Fruit fly (Drosophila melanogaster) whole organism, prepupa: ENCODE measurements around the gene Cad96Cb.
A peak's percentile ranks its signal among the peaks of the same experiment; 100 is the strongest.

Source experiments
- Blimp-1 ChIP-seq: fragments of 200-800 bp; sonication (Bioruptor generic); optimal IDR thresholded peaks from 3 replicates; lab custom pipeline; 2017; ENCODE audit warnings: missing biosample characterization, missing genetic modification characterization, mild to moderate bottlenecking, moderate library complexity, missing genetic modification reagents
- CG10631 ChIP-seq: fragments of 200-800 bp; sonication (Bioruptor generic); optimal IDR thresholded peaks from 2 replicates; lab custom pipeline; 2016; ENCODE audit warnings: missing biosample characterization, missing genetic modification characterization
- CG10669 ChIP-seq: fragments of 200-800 bp; sonication (Bioruptor generic); optimal IDR thresholded peaks from 3 replicates; lab custom pipeline; 2018; ENCODE audit warnings: missing biosample characterization, mild to moderate bottlenecking, missing genetic modification characterization, moderate library complexity
- CG11762 ChIP-seq: fragments of 200-800 bp; sonication (Bioruptor generic); optimal IDR thresholded peaks from 3 replicates; lab custom pipeline; 2016; ENCODE audit warnings: missing biosample characterization, missing genetic modification characterization; ENCODE audit not compliant: insufficient read depth
- CG15336 ChIP-seq: fragments of 200-800 bp; sonication (Bioruptor generic); IDR thresholded peaks from 2 replicates; pipeline ENCODE4 v1.3.6; 2022; ENCODE audit warnings: missing biosample characterization, missing genetic modification characterization
- CG1621 ChIP-seq: fragments of 200-800 bp; sonication (Bioruptor generic); optimal IDR thresholded peaks from 3 replicates; lab custom pipeline; 2018; ENCODE audit warnings: missing biosample characterization, mild to moderate bottlenecking, missing genetic modification characterization
- CG31627 ChIP-seq: fragments of 200-800 bp; sonication (Bioruptor generic); optimal IDR thresholded peaks from 3 replicates; lab custom pipeline; 2016; ENCODE audit warnings: missing biosample characterization, missing genetic modification characterization
- CG32006 ChIP-seq: fragments of 200-800 bp; sonication (Bioruptor generic); optimal IDR thresholded peaks from 3 replicates; lab custom pipeline; 2017; ENCODE audit warnings: missing biosample characterization, mild to moderate bottlenecking, missing genetic modification characterization
- CG34406 ChIP-seq: fragments of 200-800 bp; sonication (Bioruptor generic); optimal IDR thresholded peaks from 3 replicates; lab custom pipeline; 2016; ENCODE audit warnings: missing biosample characterization, missing genetic modification characterization
- CG6854 ChIP-seq: fragments of 200-800 bp; sonication (Bioruptor generic); optimal IDR thresholded peaks from 2 replicates; lab custom pipeline; 2017; ENCODE audit warnings: missing biosample characterization, mild to moderate bottlenecking, missing genetic modification characterization
- CG7368 ChIP-seq: fragments of 200-800 bp; sonication (Bioruptor generic); optimal IDR thresholded peaks from 3 replicates; lab custom pipeline; 2016; ENCODE audit warnings: missing biosample characterization, missing genetic modification characterization
- CG8119 ChIP-seq: fragments of 200-800 bp; sonication (Bioruptor generic); IDR thresholded peaks from 3 replicates; pipeline ENCODE4 v1.3.6; 2022; ENCODE audit warnings: missing biosample characterization, missing genetic modification characterization
- CG8632 ChIP-seq: fragments of 200-800 bp; sonication (Bioruptor generic); optimal IDR thresholded peaks from 3 replicates; lab custom pipeline; 2016; ENCODE audit warnings: missing biosample characterization, missing genetic modification characterization
- CG9139 ChIP-seq: fragments of 200-800 bp; sonication (Bioruptor generic); optimal IDR thresholded peaks from 3 replicates; lab custom pipeline; 2017; ENCODE audit warnings: missing biosample characterization, mild to moderate bottlenecking, missing genetic modification characterization
- Eip75B ChIP-seq: fragments of 200-800 bp; sonication (Bioruptor generic); optimal IDR thresholded peaks from 3 replicates; lab custom pipeline; 2016; ENCODE audit warnings: missing biosample characterization, missing genetic modification characterization
- Eip78C ChIP-seq: fragments of 200-800 bp; sonication (Bioruptor generic); peaks from one replicate; lab custom pipeline; 2016; ENCODE audit warnings: missing biosample characterization, missing genetic modification characterization
- Ets21C ChIP-seq: fragments of 200-800 bp; sonication (Bioruptor generic); optimal IDR thresholded peaks from 3 replicates; lab custom pipeline; 2016; ENCODE audit warnings: missing biosample characterization, missing genetic modification characterization
- Gug ChIP-seq: fragments of 200-800 bp; sonication (Bioruptor generic); IDR thresholded peaks from 2 replicates; pipeline ENCODE4 v1.3.6; 2022; ENCODE audit warnings: missing biosample characterization, missing genetic modification characterization
- Hr4 ChIP-seq: fragments of 200-800 bp; sonication (Bioruptor generic); optimal IDR thresholded peaks from 3 replicates; lab custom pipeline; 2016; ENCODE audit warnings: missing biosample characterization, missing genetic modification characterization
- Met ChIP-seq: fragments of 200-800 bp; sonication (Bioruptor generic); optimal IDR thresholded peaks from 3 replicates; lab custom pipeline; 2016; ENCODE audit warnings: missing biosample characterization, missing genetic modification characterization
- Sox102F ChIP-seq: fragments of 200-800 bp; sonication (Bioruptor generic); optimal IDR thresholded peaks from 2 replicates; lab custom pipeline; 2016; ENCODE audit warnings: missing biosample characterization, mild to moderate bottlenecking, missing genetic modification characterization
- Sox15 ChIP-seq: fragments of 200-800 bp; sonication (Bioruptor generic); optimal IDR thresholded peaks from 3 replicates; lab custom pipeline; 2016; ENCODE audit warnings: missing biosample characterization, missing genetic modification characterization
- achi ChIP-seq: fragments of 200-800 bp; sonication (Bioruptor generic); optimal IDR thresholded peaks from 3 replicates; lab custom pipeline; 2016; ENCODE audit warnings: missing biosample characterization, missing genetic modification characterization
- acj6 ChIP-seq: fragments of 200-800 bp; sonication (Bioruptor generic); optimal IDR thresholded peaks from 3 replicates; lab custom pipeline; 2016; ENCODE audit warnings: missing biosample characterization, missing genetic modification characterization
- cyc ChIP-seq: fragments of 200-800 bp; sonication (Bioruptor generic); optimal IDR thresholded peaks from 3 replicates; lab custom pipeline; 2016; ENCODE audit warnings: missing biosample characterization, missing genetic modification characterization
- dac ChIP-seq: fragments of 200-800 bp; sonication (Bioruptor generic); optimal IDR thresholded peaks from 2 replicates; lab custom pipeline; 2017; ENCODE audit warnings: missing biosample characterization, mild to moderate bottlenecking, missing genetic modification characterization
- dsx ChIP-seq: fragments of 200-800 bp; optimal IDR thresholded peaks from 3 replicates; lab custom pipeline; 2019; ENCODE audit warnings: missing biosample characterization, mild to moderate bottlenecking, missing genetic modification characterization, moderate library complexity; ENCODE audit not compliant: poor library complexity, severe bottlenecking
- esn ChIP-seq: fragments of 200-800 bp; sonication (Bioruptor generic); optimal IDR thresholded peaks from 2 replicates; lab custom pipeline; 2016; ENCODE audit warnings: missing biosample characterization, mild to moderate bottlenecking, missing genetic modification characterization, moderate library complexity
- fkh ChIP-seq: fragments of 200-800 bp; sonication (Bioruptor generic); optimal IDR thresholded peaks from 3 replicates; lab custom pipeline; 2017; ENCODE audit warnings: missing biosample characterization, mild to moderate bottlenecking, missing genetic modification characterization, moderate library complexity
- pdm3 ChIP-seq: fragments of 200-800 bp; sonication (Bioruptor generic); optimal IDR thresholded peaks from 3 replicates; lab custom pipeline; 2016; ENCODE audit warnings: missing biosample characterization, missing genetic modification characterization
- salr ChIP-seq, 2 experiments: fragments of 200-800 bp; sonication (Bioruptor generic); optimal IDR thresholded peaks; 3 replicates each; lab custom pipeline; 2016 to 2018; ENCODE audit warnings: missing biosample characterization in 2 of 2, missing genetic modification characterization in 2 of 2, mild to moderate bottlenecking in 1 of 2
- spab ChIP-seq: fragments of 200-800 bp; sonication (Bioruptor generic); optimal IDR thresholded peaks from 2 replicates; lab custom pipeline; 2017; ENCODE audit warnings: missing biosample characterization, mild to moderate bottlenecking, missing genetic modification characterization, missing genetic modification reagents
- ss ChIP-seq, 2 experiments: fragments of 200-800 bp; sonication (Bioruptor generic); optimal IDR thresholded peaks; 2 replicates in 1 of 2; 3 replicates in 1 of 2; lab custom pipeline; 2017 to 2018; ENCODE audit warnings: mild to moderate bottlenecking in 2 of 2, missing biosample characterization in 2 of 2, missing genetic modification characterization in 2 of 2, moderate library complexity in 1 of 2
- vri ChIP-seq: fragments of 200-800 bp; sonication (Bioruptor generic); optimal IDR thresholded peaks from 3 replicates; lab custom pipeline; 2016; ENCODE audit warnings: missing biosample characterization, mild to moderate bottlenecking, missing genetic modification characterization

The Cad96Cb gene

dm6 chr3R:25207405-25208003 is 24.6 kb downstream of the Cad96Cb start (continued):
- peak; percentile 70 for TF ChIP-seq CG31627 (GFP tag; lab: Kevin White, UChicago)
- peak; percentile 42 for TF ChIP-seq cyc (GFP tag; lab: Kevin White, UChicago)
- TF ChIP-seq Met (GFP tag; lab: Kevin White, UChicago), result peak; percentile 76
- peak; percentile 58 for TF ChIP-seq vri
- peak; percentile 76 for TF ChIP-seq CG9139 (GFP tag; lab: Kevin White, UChicago)
- TF ChIP-seq Hr4, result peak; percentile 89
- peak; percentile 88 for TF ChIP-seq CG10669
- peak; percentile 77 for TF ChIP-seq CG11762 (GFP tag; lab: Kevin White, UChicago)
- TF ChIP-seq Gug (GFP tag; lab: Robert Waterston, UW), result peak; percentile 79
- TF ChIP-seq CG6854 (GFP tag; lab: Kevin White, UChicago), result peak; percentile 22
- TF ChIP-seq CG32006, result peak; percentile 91
- TF ChIP-seq Eip75B (GFP tag; lab: Kevin White, UChicago), result peak; percentile 80
- TF ChIP-seq acj6 (GFP tag; lab: Kevin White, UChicago), result peak; percentile 83
- TF ChIP-seq Ets21C (GFP tag; lab: Kevin White, UChicago), result peak; percentile 53
- TF ChIP-seq ss (GFP tag; optimal IDR thresholded peaks at IDR 0.05; lab: Kevin White, UChicago), result peak; percentile 80 to 82
- TF ChIP-seq CG34406 (GFP tag; lab: Kevin White, UChicago), result peak; percentile 85
- peak; percentile 11 for TF ChIP-seq fkh (GFP tag; lab: Kevin White, UChicago)

dm6 chr3R:25205413-25205977 is 26.6 kb downstream of the Cad96Cb start:
- TF ChIP-seq pdm3 (GFP tag; lab: Kevin White, UChicago), result no peak
- TF ChIP-seq CG1621, result peak; percentile 91
- TF ChIP-seq vri, result peak; percentile 57
- TF ChIP-seq Eip75B (GFP tag; lab: Kevin White, UChicago), result peak; percentile 9
- TF ChIP-seq achi (GFP tag; lab: Kevin White, UChicago), result no peak
- TF ChIP-seq CG32006, result no peak
- peak; percentile 10 for TF ChIP-seq Eip78C (GFP tag; lab: Kevin White, UChicago)
- TF ChIP-seq CG8119 (GFP tag; lab: Robert Waterston, UW), result 0 out of 3 replicates have a peak, but pooled peaks have one; percentile 28
- TF ChIP-seq Sox102F (GFP tag; lab: Kevin White, UChicago), result peak; percentile 9
- TF ChIP-seq CG10631 (GFP tag; lab: Kevin White, UChicago), result no peak
- TF ChIP-seq Blimp-1, result no peak
- peak; percentile 89 for TF ChIP-seq CG6854 (GFP tag; lab: Kevin White, UChicago)
- peak; percentile 33 to 94 for TF ChIP-seq ss (GFP tag; optimal IDR thresholded peaks at IDR 0.05; lab: Kevin White, UChicago)
- peak; percentile 42 for TF ChIP-seq CG9139 (GFP tag; lab: Kevin White, UChicago)
- TF ChIP-seq dsx, result peak; percentile 60
- no peak for TF ChIP-seq CG15336

dm6 chr3R:25199321-25199868 is 32.7 kb downstream of the Cad96Cb start, which contains the start of gene CG13654:
CG13654 (plus strand) TSS chr3R:25199818.
- TF ChIP-seq Eip78C (GFP tag; lab: Kevin White, UChicago), result no peak
- TF ChIP-seq salr (GFP tag; optimal IDR thresholded peaks at IDR 0.05; lab: Kevin White, UChicago), result no peak
- TF ChIP-seq Sox15 (GFP tag; lab: Kevin White, UChicago), result no peak
- TF ChIP-seq spab (GFP tag; lab: Kevin White, UChicago), result no peak
- no peak for TF ChIP-seq acj6 (GFP tag; lab: Kevin White, UChicago)
- TF ChIP-seq CG10669, result no peak
- no peak for TF ChIP-seq CG7368 (GFP tag; lab: Kevin White, UChicago)
- no peak for TF ChIP-seq esn (GFP tag; lab: Kevin White, UChicago)
- no peak for TF ChIP-seq CG8632 (GFP tag; lab: Kevin White, UChicago)
- TF ChIP-seq dac (GFP tag; lab: Kevin White, UChicago), result no peak
- TF ChIP-seq, all 60 proteins: peak for 0
